Worm (Caenorhabditis elegans) whole organism, young adult: ENCODE data around the gene trpa-1.
A peak's percentile ranks its signal among the peaks of the same experiment; 100 is the strongest.
"Not testable (repeated sequence)": the region's sequence is repeated elsewhere in the genome, so short reads cannot be mapped to it uniquely, and the experiment has no call there.

Experiments
- B0019.2 ChIP-seq: fragments of 200-800 bp; sonication (Bioruptor generic); conservative IDR thresholded peaks from 2 replicates; pipeline ENCODE4 v1.3.6; 2022; ENCODE audit warnings: missing genetic modification reagents, missing genetic modification characterization, missing compliant biosample characterization
- B0035.1 ChIP-seq: sonication (generic microtip); optimal IDR thresholded peaks from 2 replicates; lab custom pipeline; 2016; ENCODE audit warnings: missing genetic modification characterization, mild to moderate bottlenecking, missing compliant biosample characterization, missing genotype, missing genetic modification reagents
- B0336.3 ChIP-seq: fragments of 200-800 bp; sonication (Bioruptor generic); IDR thresholded peaks from 2 replicates; pipeline ENCODE4 v1.3.6; 2022; ENCODE audit warnings: missing genetic modification characterization, missing compliant biosample characterization
- C17E4.6 ChIP-seq: fragments of 200-800 bp; sonication (Bioruptor generic); IDR thresholded peaks from 2 replicates; pipeline ENCODE4 v1.3.6; 2022; ENCODE audit warnings: missing genetic modification reagents, missing genetic modification characterization, missing compliant biosample characterization
- D2030.7 ChIP-seq: fragments of 200-800 bp; sonication (Bioruptor generic); IDR thresholded peaks from 2 replicates; pipeline ENCODE4 v1.3.6; 2022; ENCODE audit warnings: missing genetic modification reagents, missing genetic modification characterization, missing compliant biosample characterization
- F23B12.7 ChIP-seq: sonication (generic microtip); optimal IDR thresholded peaks from 2 replicates; lab custom pipeline; 2017; ENCODE audit warnings: missing genetic modification characterization, mild to moderate bottlenecking, missing compliant biosample characterization, antibody characterized with exemption, moderate library complexity; ENCODE audit not compliant: insufficient read depth
- F49E8.2 ChIP-seq: sonication (generic microtip); optimal IDR thresholded peaks from 3 replicates; lab custom pipeline; 2017; ENCODE audit warnings: missing genetic modification characterization, mild to moderate bottlenecking, missing compliant biosample characterization, antibody characterized with exemption, moderate library complexity; ENCODE audit not compliant: insufficient read depth
- K11D2.4 ChIP-seq: fragments of 200-800 bp; sonication (Bioruptor generic); IDR thresholded peaks from 2 replicates; pipeline ENCODE4 v1.3.6; 2022; ENCODE audit warnings: missing genetic modification reagents, missing genetic modification characterization, missing compliant biosample characterization
- K12H6.12 ChIP-seq: fragments of 200-800 bp; sonication (Bioruptor generic); optimal IDR thresholded peaks from 2 replicates; lab custom pipeline; 2018; ENCODE audit warnings: mild to moderate bottlenecking, missing genetic modification characterization, missing compliant biosample characterization
- Y53G8AR.9 ChIP-seq: fragments of 200-800 bp; sonication (Bioruptor generic); conservative IDR thresholded peaks from 2 replicates; pipeline ENCODE4 v1.3.6; 2022; ENCODE audit warnings: missing genetic modification reagents, missing genetic modification characterization, missing compliant biosample characterization
- Y56A3A.18 ChIP-seq: fragments of 200-800 bp; sonication (Bioruptor generic); IDR thresholded peaks from 2 replicates; pipeline ENCODE4 v1.3.6; 2022; ENCODE audit warnings: missing genetic modification reagents, missing genetic modification characterization, missing compliant biosample characterization
- aptf-2 ChIP-seq: fragments of 200-800 bp; sonication (Bioruptor generic); conservative IDR thresholded peaks from 2 replicates; pipeline ENCODE4 v1.3.6; 2022; ENCODE audit warnings: missing genetic modification reagents, missing genetic modification characterization, missing compliant biosample characterization
- attf-6 ChIP-seq: fragments of 200-800 bp; sonication (Bioruptor generic); IDR thresholded peaks from 2 replicates; pipeline ENCODE4 v1.3.6; 2022; ENCODE audit warnings: missing genetic modification reagents, missing genetic modification characterization, missing compliant biosample characterization
- bed-2 ChIP-seq: fragments of 200-800 bp; sonication (Bioruptor generic); IDR thresholded peaks from 2 replicates; pipeline ENCODE4 v1.3.6; 2022; ENCODE audit warnings: missing genetic modification reagents, missing genetic modification characterization, missing compliant biosample characterization
- ccch-3 ChIP-seq: fragments of 200-800 bp; sonication (Bioruptor generic); optimal IDR thresholded peaks from 2 replicates; lab custom pipeline; 2018; ENCODE audit warnings: mild to moderate bottlenecking, missing genetic modification characterization, missing compliant biosample characterization
- ceh-100 ChIP-seq: fragments of 200-800 bp; sonication (Bioruptor generic); IDR thresholded peaks from 2 replicates; pipeline ENCODE4 v1.3.6; 2022; ENCODE audit warnings: missing genetic modification reagents, missing genetic modification characterization, missing compliant biosample characterization
- ceh-91 ChIP-seq: fragments of 200-800 bp; sonication (Bioruptor generic); IDR thresholded peaks from 2 replicates; pipeline ENCODE4 v1.3.6; 2022; ENCODE audit warnings: missing genetic modification reagents, missing genetic modification characterization, missing compliant biosample characterization
- dox-1 ChIP-seq: fragments of 200-800 bp; sonication (Bioruptor generic); IDR thresholded peaks from 2 replicates; pipeline ENCODE4 v1.3.6; 2022; ENCODE audit warnings: missing genetic modification reagents, missing genetic modification characterization, missing compliant biosample characterization
- dpl-1 ChIP-seq: fragments of 150-350 bp; optimal IDR thresholded peaks from 2 replicates; lab custom pipeline; 2014; ENCODE audit warnings: missing biosample characterization, missing genetic modification reagents, missing genetic modification characterization
- efl-1 ChIP-seq: fragments of 150-350 bp; optimal IDR thresholded peaks from 2 replicates; lab custom pipeline; 2014; ENCODE audit warnings: missing biosample characterization, missing genetic modification reagents, missing genetic modification characterization
- hsf-1 ChIP-seq: fragments of 200-800 bp; sonication (Bioruptor generic); IDR thresholded peaks from 2 replicates; pipeline ENCODE4 v1.3.6; 2022; ENCODE audit warnings: missing genetic modification reagents, missing genetic modification characterization, missing compliant biosample characterization
- let-526 ChIP-seq: fragments of 200-800 bp; sonication (Bioruptor generic); IDR thresholded peaks from 2 replicates; pipeline ENCODE4 v1.3.6; 2022; ENCODE audit warnings: missing genetic modification reagents, missing genetic modification characterization, missing compliant biosample characterization
- lin-35 ChIP-seq, 3 experiments: fragments of 150-350 bp in 2 of 3; sonication (generic microtip) in 1 of 3; optimal IDR thresholded peaks; 2 replicates each; lab custom pipeline; 2014 to 2018; ENCODE audit warnings: missing biosample characterization in 3 of 3, missing genetic modification characterization in 3 of 3, missing genetic modification reagents in 3 of 3
- lir-1 ChIP-seq: fragments of 200-800 bp; sonication (Bioruptor generic); conservative IDR thresholded peaks from 2 replicates; pipeline ENCODE4 v1.3.6; 2022; ENCODE audit warnings: missing genetic modification reagents, missing genetic modification characterization, missing compliant biosample characterization
- lsl-1 ChIP-seq: fragments of 200-800 bp; sonication (Bioruptor generic); optimal IDR thresholded peaks from 2 replicates; lab custom pipeline; 2018; ENCODE audit warnings: mild to moderate bottlenecking, missing genetic modification characterization, moderate library complexity, missing compliant biosample characterization
- madf-3 ChIP-seq: fragments of 200-800 bp; sonication (Bioruptor generic); IDR thresholded peaks from 2 replicates; pipeline ENCODE4 v1.3.6; 2022; ENCODE audit warnings: missing genetic modification reagents, missing genetic modification characterization, missing compliant biosample characterization
- madf-6 ChIP-seq: fragments of 200-800 bp; sonication (Bioruptor generic); IDR thresholded peaks from 2 replicates; pipeline ENCODE4 v1.3.6; 2022; ENCODE audit warnings: missing genetic modification reagents, missing genetic modification characterization, missing compliant biosample characterization
- madf-8 ChIP-seq: fragments of 200-800 bp; sonication (Bioruptor generic); conservative IDR thresholded peaks from 2 replicates; pipeline ENCODE4 v1.3.6; 2022; ENCODE audit warnings: missing genetic modification reagents, missing genetic modification characterization, missing compliant biosample characterization
- mcd-1 ChIP-seq: fragments of 200-800 bp; sonication (Bioruptor generic); IDR thresholded peaks from 2 replicates; pipeline ENCODE4 v1.3.6; 2022; ENCODE audit warnings: missing genetic modification reagents, missing genetic modification characterization, missing compliant biosample characterization
- nfyb-1 ChIP-seq: fragments of 200-800 bp; sonication (Bioruptor generic); IDR thresholded peaks from 2 replicates; pipeline ENCODE4 v1.3.6; 2022; ENCODE audit warnings: missing genetic modification reagents, missing genetic modification characterization, missing compliant biosample characterization
- rcor-1 ChIP-seq: fragments of 200-800 bp; sonication (Bioruptor generic); IDR thresholded peaks from 2 replicates; pipeline ENCODE4 v1.3.6; 2022; ENCODE audit warnings: missing genetic modification reagents, missing genetic modification characterization, missing compliant biosample characterization
- snpc-1.3 ChIP-seq: sonication (generic microtip); optimal IDR thresholded peaks from 2 replicates; lab custom pipeline; 2017; ENCODE audit warnings: missing genetic modification characterization, mild to moderate bottlenecking, missing compliant biosample characterization, antibody characterized with exemption, moderate library complexity, missing genotype, missing genetic modification reagents; ENCODE audit not compliant: insufficient read depth
- snpc-3.4 ChIP-seq: sonication (generic microtip); optimal IDR thresholded peaks from 2 replicates; lab custom pipeline; 2017; ENCODE audit warnings: missing genetic modification characterization, mild to moderate bottlenecking, missing compliant biosample characterization, antibody characterized with exemption, moderate library complexity, missing genotype, missing genetic modification reagents
- snpc-4 ChIP-seq, 5 experiments: fragments of 150-350 bp in 1 of 5; sonication (generic microtip) in 4 of 5; optimal IDR thresholded peaks; 2 replicates each; lab custom pipeline; 2014 to 2018; ENCODE audit warnings: missing genetic modification characterization in 5 of 5, missing biosample characterization in 3 of 5, antibody characterized with exemption in 2 of 5, mild to moderate bottlenecking in 2 of 5, missing compliant biosample characterization in 2 of 5, missing genotype in 2 of 5, moderate library complexity in 2 of 5, missing genetic modification reagents in 1 of 5
- tlf-1 ChIP-seq: fragments of 200-800 bp; sonication (Bioruptor generic); optimal IDR thresholded peaks from 2 replicates; lab custom pipeline; 2018; ENCODE audit warnings: mild to moderate bottlenecking, missing genetic modification characterization, missing compliant biosample characterization
- unc-130 ChIP-seq: sonication (generic microtip); optimal IDR thresholded peaks from 2 replicates; lab custom pipeline; 2016; ENCODE audit warnings: missing genetic modification reagents, missing genetic modification characterization, missing compliant biosample characterization
- ztf-25 ChIP-seq: fragments of 200-800 bp; sonication (Bioruptor generic); IDR thresholded peaks from 2 replicates; pipeline ENCODE4 v1.3.6; 2022; ENCODE audit warnings: missing genetic modification reagents, missing genetic modification characterization, missing compliant biosample characterization
- ztf-26 ChIP-seq: sonication (generic microtip); optimal IDR thresholded peaks from 2 replicates; lab custom pipeline; 2017; ENCODE audit warnings: missing genetic modification characterization, missing compliant biosample characterization
- ztf-28 ChIP-seq: fragments of 200-800 bp; sonication (Bioruptor generic); IDR thresholded peaks from 2 replicates; pipeline ENCODE4 v1.3.6; 2022; ENCODE audit warnings: missing genetic modification reagents, missing genetic modification characterization, missing compliant biosample characterization

Gene trpa-1

DNA sequence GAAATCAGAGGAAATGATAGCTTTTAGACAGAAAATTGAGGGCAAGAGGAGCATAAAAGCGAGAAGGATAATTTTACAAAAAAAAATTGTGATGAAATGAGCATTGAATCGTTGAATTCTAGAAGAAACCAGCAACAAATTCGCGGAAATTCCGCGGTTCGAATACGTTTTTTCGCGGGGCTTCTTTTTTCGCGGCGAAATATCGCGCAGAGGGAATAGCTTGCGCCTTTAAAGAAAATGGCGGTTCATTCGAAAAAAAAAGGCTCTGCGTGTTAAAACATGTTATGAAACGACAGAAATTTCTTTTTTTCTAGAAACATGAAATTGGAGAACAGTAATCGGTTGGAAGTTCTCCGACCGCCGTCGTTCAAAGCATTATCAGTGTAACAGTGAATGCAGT lies 41.9 kb upstream of the trpa-1 start (continued):
- TF ChIP-seq dox-1 (GFP tag; lab: Robert Waterston, UW) (peak; percentile 54; the same call in 1 of the 2 replicates), let-526 (no peak), snpc-4 (GFP tag; optimal IDR thresholded peaks at IDR 0.05; lab: Kevin White, UChicago) (no peak), snpc-4 (tag; optimal IDR thresholded peaks at IDR 0.05; lab: Kevin White, UChicago) (peak in 2 of 4 experiments; percentile 19 to 28), efl-1 (GFP tag; lab: Kevin White, UChicago) (peak; percentile 96), lsl-1 (GFP tag; lab: Kevin White, UChicago) (peak; percentile 73), B0336.3 (GFP tag; lab: Robert Waterston, UW) (no peak), ztf-25 (GFP tag; lab: Robert Waterston, UW) (peak; percentile 7; the same call in 1 of the 2 replicates), B0019.2 (GFP tag; lab: Robert Waterston, UW) (peak; percentile 76; the same call in 1 of the 2 replicates), hsf-1 (GFP tag; lab: Robert Waterston, UW) (peak; percentile 96), dpl-1 (GFP tag; lab: Kevin White, UChicago) (peak; percentile 94), unc-130 (peak; percentile 36), mcd-1 (GFP tag; lab: Robert Waterston, UW) (peak; percentile 43), snpc-3.4 (tag; lab: Kevin White, UChicago) (peak; percentile 64), ccch-3 (GFP tag; lab: Kevin White, UChicago) (no peak), tlf-1 (GFP tag; lab: Kevin White, UChicago) (peak; percentile 65), Y53G8AR.9 (GFP tag; lab: Robert Waterston, UW) (peak; percentile 8; the same call in 1 of the 2 replicates), snpc-1.3 (peak; percentile 26), Y56A3A.18 (GFP tag; lab: Robert Waterston, UW) (no peak), madf-3 (GFP tag; lab: Robert Waterston, UW) (peak; percentile 74; the same call in 1 of the 2 replicates), madf-6 (GFP tag; lab: Robert Waterston, UW) (peak; percentile 98), ceh-100 (GFP tag; lab: Robert Waterston, UW) (peak; percentile 51; the same call in 1 of the 2 replicates), nfyb-1 (GFP tag; lab: Robert Waterston, UW) (no peak), ceh-91 (GFP tag; lab: Robert Waterston, UW) (peak; percentile 96), lir-1 (GFP tag; lab: Robert Waterston, UW) (0 out of 2 replicates have a peak, but pooled peaks have one; percentile 29), D2030.7 (GFP tag; lab: Robert Waterston, UW) (peak; percentile 95), attf-6 (peak; percentile 49; the same call in 1 of the 2 replicates), rcor-1 (peak; percentile 50; the same call in 1 of the 2 replicates), F23B12.7 (tag; lab: Kevin White, UChicago) (peak; percentile 61), F49E8.2 (tag; lab: Kevin White, UChicago) (peak; percentile 45), ztf-26 (no peak), madf-8 (GFP tag; lab: Robert Waterston, UW) (peak; percentile 90)
- TF ChIP-seq, all 124 proteins: peak for 34

DNA sequence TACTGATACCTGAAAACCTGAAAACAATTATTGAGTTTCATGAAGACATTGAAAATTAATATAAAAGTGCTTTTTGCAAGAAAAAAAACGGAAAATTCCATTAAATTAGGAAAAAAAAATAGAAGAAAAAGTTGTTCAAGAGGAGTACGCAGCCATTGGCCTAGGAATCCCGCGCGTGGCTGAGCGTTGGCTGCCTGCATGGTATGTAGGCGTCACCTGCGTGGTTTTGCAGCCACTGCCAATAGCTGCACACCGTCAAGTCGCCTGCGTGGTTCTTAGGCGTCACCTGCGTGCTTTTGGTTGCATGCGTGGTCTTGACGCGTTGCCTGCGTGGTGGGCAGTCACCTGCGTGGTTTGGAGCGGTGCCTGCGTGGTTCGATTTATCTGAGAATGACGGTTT lies 36.3 kb upstream of the trpa-1 start, which contains the start of gene M117.6:
M117.6 (minus strand) TSS at position 101 of the 400 bp plus-strand sequence.
- TF ChIP-seq K11D2.4 (GFP tag; lab: Robert Waterston, UW); C17E4.6 (GFP tag; lab: Robert Waterston, UW); B0035.1 (tag; lab: Kevin White, UChicago): not testable (repeated sequence)

DNA sequence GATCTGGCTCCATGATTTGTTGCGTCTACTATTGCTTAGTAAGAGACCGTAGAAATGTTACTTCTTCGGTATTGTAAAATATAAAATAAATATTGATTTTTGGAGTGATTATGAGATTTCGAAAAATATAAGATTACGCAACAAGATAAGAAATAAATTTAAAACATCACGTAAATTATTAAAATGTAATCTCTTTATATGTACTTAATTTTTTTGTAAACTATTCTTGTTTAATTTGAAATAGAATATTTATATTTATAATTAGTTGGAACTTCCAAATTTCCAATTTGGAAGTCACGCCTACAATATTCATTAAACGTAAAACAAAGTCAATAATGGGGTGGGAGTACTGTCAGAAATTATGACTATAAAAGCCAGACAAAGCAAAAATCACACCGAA lies 30.9 kb upstream of the trpa-1 start, which contains the start of gene M117.4:
M117.4 (minus strand) TSS at position 101 of the 400 bp plus-strand sequence.
- TF ChIP-seq bed-2 (GFP tag; lab: Robert Waterston, UW) (no peak), K12H6.12 (no peak), ztf-28 (GFP tag; lab: Robert Waterston, UW) (no peak), aptf-2 (GFP tag; lab: Robert Waterston, UW) (no peak), efl-1 (GFP tag; lab: Kevin White, UChicago) (no peak), B0019.2 (GFP tag; lab: Robert Waterston, UW) (no peak), lin-35 (GFP tag; optimal IDR thresholded peaks at IDR 0.05; lab: Kevin White, UChicago) (no peak)
